Fruit fly (Drosophila melanogaster) whole organism, embryonic: ENCODE results near the gene CG9184.
A peak's percentile ranks its signal among the peaks of the same experiment; 100 is the strongest.

Source experiments
- ATbp ChIP-seq: fragments of 200-800 bp; sonication (Bioruptor generic); optimal IDR thresholded peaks from 2 replicates; lab custom pipeline; 2017; ENCODE audit warnings: missing biosample characterization, mild to moderate bottlenecking, missing genetic modification characterization, missing genetic modification reagents
- Antp ChIP-seq: fragments of 200-800 bp; sonication (Bioruptor generic); optimal IDR thresholded peaks from 3 replicates; lab custom pipeline; 2016; ENCODE audit warnings: missing biosample characterization, missing genetic modification characterization
- Bdp1 ChIP-seq: fragments of 200-800 bp; sonication (Bioruptor generic); optimal IDR thresholded peaks from 3 replicates; lab custom pipeline; 2016; ENCODE audit warnings: missing biosample characterization, missing genetic modification characterization
- Bgb ChIP-seq: fragments of 200-800 bp; sonication (Bioruptor generic); IDR thresholded peaks from 2 replicates; pipeline ENCODE4 v1.3.6; 2022; ENCODE audit warnings: missing biosample characterization, missing genetic modification characterization; ENCODE audit not compliant: partially characterized antibody
- Blimp-1 ChIP-seq: fragments of 200-800 bp; sonication (Bioruptor generic); optimal IDR thresholded peaks from 3 replicates; lab custom pipeline; 2018; ENCODE audit warnings: missing biosample characterization, missing genetic modification characterization, mild to moderate bottlenecking, moderate library complexity, missing genetic modification reagents
- CG10209 ChIP-seq: fragments of 200-800 bp; sonication (Bioruptor generic); optimal IDR thresholded peaks from 3 replicates; lab custom pipeline; 2017; ENCODE audit warnings: missing biosample characterization, mild to moderate bottlenecking, missing genetic modification characterization, missing genetic modification reagents
- CG10321 ChIP-seq: fragments of 200-800 bp; sonication (Bioruptor generic); IDR thresholded peaks from 2 replicates; pipeline ENCODE4 v1.3.6; 2022; ENCODE audit warnings: missing biosample characterization, missing genetic modification characterization
- CG15601 ChIP-seq: fragments of 200-800 bp; sonication (Bioruptor generic); optimal IDR thresholded peaks from 3 replicates; lab custom pipeline; 2019; ENCODE audit warnings: missing biosample characterization, mild to moderate bottlenecking, missing genetic modification characterization, moderate library complexity
- CG1603 ChIP-seq: fragments of 200-800 bp; sonication (Bioruptor generic); optimal IDR thresholded peaks from 2 replicates; lab custom pipeline; 2019; ENCODE audit warnings: missing biosample characterization, mild to moderate bottlenecking, missing genetic modification characterization, moderate library complexity
- CG17912 ChIP-seq: fragments of 200-800 bp; sonication (Bioruptor generic); optimal IDR thresholded peaks from 2 replicates; lab custom pipeline; 2018; ENCODE audit warnings: missing biosample characterization, mild to moderate bottlenecking, missing genetic modification characterization
- CG18599 ChIP-seq: fragments of 200-800 bp; sonication (Bioruptor generic); optimal IDR thresholded peaks from 3 replicates; lab custom pipeline; 2017; ENCODE audit warnings: missing biosample characterization, missing genetic modification characterization, mild to moderate bottlenecking, moderate library complexity, missing genetic modification reagents
- CG2116 ChIP-seq: fragments of 200-800 bp; sonication (Bioruptor generic); optimal IDR thresholded peaks from 3 replicates; lab custom pipeline; 2018; ENCODE audit warnings: missing biosample characterization, mild to moderate bottlenecking, missing genetic modification characterization
- CG2129 ChIP-seq: fragments of 200-800 bp; sonication (Bioruptor generic); IDR thresholded peaks from 2 replicates; pipeline ENCODE4 v1.3.6; 2022; ENCODE audit warnings: missing biosample characterization, missing genetic modification characterization; ENCODE audit not compliant: partially characterized antibody
- CG2678 ChIP-seq: fragments of 200-800 bp; sonication (Bioruptor generic); optimal IDR thresholded peaks from 3 replicates; lab custom pipeline; 2019; ENCODE audit warnings: missing biosample characterization, mild to moderate bottlenecking, missing genetic modification characterization, moderate library complexity
- CG3065 ChIP-seq: fragments of 200-800 bp; sonication (Bioruptor generic); optimal IDR thresholded peaks from 2 replicates; lab custom pipeline; 2016; ENCODE audit warnings: missing biosample characterization, missing genetic modification characterization
- CG32772 ChIP-seq: fragments of 200-800 bp; sonication (Bioruptor generic); IDR thresholded peaks from 2 replicates; pipeline ENCODE4 v1.3.6; 2022; ENCODE audit warnings: missing biosample characterization, missing genetic modification characterization
- CG33557 ChIP-seq: fragments of 200-800 bp; sonication (Bioruptor generic); optimal IDR thresholded peaks from 2 replicates; lab custom pipeline; 2019; ENCODE audit warnings: missing biosample characterization, mild to moderate bottlenecking, missing genetic modification characterization, moderate library complexity
- CG34224 ChIP-seq: fragments of 200-800 bp; sonication (Bioruptor generic); IDR thresholded peaks from 3 replicates; pipeline ENCODE4 v1.3.6; 2022; ENCODE audit warnings: missing biosample characterization, missing genetic modification characterization; ENCODE audit not compliant: partially characterized antibody
- CG4707 ChIP-seq: fragments of 200-800 bp; sonication (Bioruptor generic); optimal IDR thresholded peaks from 2 replicates; lab custom pipeline; 2018; ENCODE audit warnings: missing biosample characterization, mild to moderate bottlenecking, missing genetic modification characterization, moderate library complexity
- CG6765 ChIP-seq: fragments of 200-800 bp; sonication (Bioruptor generic); optimal IDR thresholded peaks from 3 replicates; lab custom pipeline; 2017; ENCODE audit warnings: missing biosample characterization, mild to moderate bottlenecking, missing genetic modification characterization
- CG7745 ChIP-seq: fragments of 200-800 bp; sonication (Bioruptor generic); optimal IDR thresholded peaks from 2 replicates; lab custom pipeline; 2018; ENCODE audit warnings: missing biosample characterization, mild to moderate bottlenecking, missing genetic modification characterization, moderate library complexity
- CG9797 ChIP-seq: fragments of 200-800 bp; sonication (Bioruptor generic); optimal IDR thresholded peaks from 3 replicates; lab custom pipeline; 2018; ENCODE audit warnings: missing biosample characterization, mild to moderate bottlenecking, missing genetic modification characterization
- CHES-1-like ChIP-seq: fragments of 200-800 bp; sonication (Bioruptor generic); optimal IDR thresholded peaks from 2 replicates; lab custom pipeline; 2016; ENCODE audit warnings: missing biosample characterization, missing genetic modification characterization
- CkIIα-i1 ChIP-seq: fragments of 200-800 bp; sonication (Bioruptor generic); IDR thresholded peaks from 2 replicates; pipeline ENCODE4 v1.3.6; 2022; ENCODE audit warnings: missing biosample characterization, missing genetic modification characterization
- Doc2 ChIP-seq: fragments of 200-800 bp; sonication (Bioruptor generic); IDR thresholded peaks from 2 replicates; pipeline ENCODE4 v1.3.6; 2022; ENCODE audit warnings: missing biosample characterization, missing genetic modification characterization
- Dp ChIP-seq: fragments of 200-800 bp; sonication (Bioruptor generic); optimal IDR thresholded peaks from 2 replicates; lab custom pipeline; 2018; ENCODE audit warnings: missing biosample characterization, mild to moderate bottlenecking, missing genetic modification characterization, moderate library complexity
- Mad ChIP-seq: fragments of 200-800 bp; sonication (Bioruptor generic); optimal IDR thresholded peaks from 2 replicates; lab custom pipeline; 2016; ENCODE audit warnings: missing biosample characterization, missing genetic modification characterization
- Mes4 ChIP-seq: fragments of 200-800 bp; sonication (Bioruptor generic); optimal IDR thresholded peaks from 2 replicates; lab custom pipeline; 2016; ENCODE audit warnings: missing biosample characterization, missing genetic modification characterization
- Myb ChIP-seq: fragments of 200-800 bp; sonication (Bioruptor generic); optimal IDR thresholded peaks from 2 replicates; lab custom pipeline; 2016; ENCODE audit warnings: missing biosample characterization, missing genetic modification characterization
- Nf-YC ChIP-seq: fragments of 200-800 bp; optimal IDR thresholded peaks from 3 replicates; lab custom pipeline; 2019; ENCODE audit warnings: missing biosample characterization, mild to moderate bottlenecking, missing genetic modification characterization, moderate library complexity
- Sry-β ChIP-seq: fragments of 200-800 bp; sonication (Bioruptor generic); optimal IDR thresholded peaks from 2 replicates; lab custom pipeline; 2018; ENCODE audit warnings: missing biosample characterization, mild to moderate bottlenecking, missing genetic modification characterization, moderate library complexity
- Sry-δ ChIP-seq: fragments of 200-800 bp; sonication (Bioruptor generic); optimal IDR thresholded peaks from 2 replicates; lab custom pipeline; 2016; ENCODE audit warnings: missing biosample characterization, missing genetic modification characterization
- Stat92E ChIP-seq, 3 experiments: fragments of >200 bp in 2 of 3; fragments of 200-800 bp in 1 of 3; sonication (Bioruptor generic) in 1 of 3; optimal IDR thresholded peaks; 2 replicates each; lab custom pipeline; 2017 to 2019; ENCODE audit warnings: missing biosample characterization in 3 of 3, missing genetic modification characterization in 3 of 3, mild to moderate bottlenecking in 1 of 3, moderate library complexity in 1 of 3
- az2 ChIP-seq: fragments of 200-800 bp; sonication (Bioruptor generic); optimal IDR thresholded peaks from 3 replicates; lab custom pipeline; 2016; ENCODE audit warnings: missing biosample characterization, missing genetic modification characterization
- bbx ChIP-seq: fragments of 200-800 bp; sonication (Bioruptor generic); IDR thresholded peaks from 2 replicates; pipeline ENCODE4 v1.3.6; 2022; ENCODE audit warnings: missing biosample characterization, missing genetic modification characterization; ENCODE audit not compliant: partially characterized antibody
- caup ChIP-seq: fragments of 200-800 bp; sonication (Bioruptor generic); optimal IDR thresholded peaks from 3 replicates; lab custom pipeline; 2017; ENCODE audit warnings: missing biosample characterization, mild to moderate bottlenecking, missing genetic modification characterization, moderate library complexity; ENCODE audit not compliant: severe bottlenecking
- chif ChIP-seq, 2 experiments: fragments of 200-800 bp; sonication (Bioruptor generic); optimal IDR thresholded peaks; 3 replicates each; lab custom pipeline; 2016; ENCODE audit warnings: missing biosample characterization in 2 of 2, missing genetic modification characterization in 2 of 2
- ci ChIP-seq: fragments of 200-800 bp; sonication (Bioruptor generic); IDR thresholded peaks from 3 replicates; pipeline ENCODE4 v1.3.6; 2022; ENCODE audit warnings: missing biosample characterization, missing genetic modification characterization
- danr ChIP-seq: fragments of 200-800 bp; sonication (Bioruptor generic); IDR thresholded peaks from 2 replicates; pipeline ENCODE4 v1.3.6; 2022; ENCODE audit warnings: missing biosample characterization, missing genetic modification characterization
- gsb-n ChIP-seq: fragments of 200-800 bp; sonication (Bioruptor generic); optimal IDR thresholded peaks from 3 replicates; lab custom pipeline; 2018; ENCODE audit warnings: missing biosample characterization, mild to moderate bottlenecking, missing genetic modification characterization
- gt ChIP-seq: fragments of 200-800 bp; sonication (Bioruptor generic); IDR thresholded peaks from 2 replicates; pipeline ENCODE4 v1.3.6; 2022; ENCODE audit warnings: missing biosample characterization, missing genetic modification characterization
- hb ChIP-seq: fragments of 200-800 bp; sonication (Bioruptor generic); IDR thresholded peaks from 3 replicates; pipeline ENCODE4 v1.3.6; 2022; ENCODE audit warnings: missing biosample characterization, missing genetic modification characterization; ENCODE audit not compliant: partially characterized antibody
- hth ChIP-seq: fragments of >200 bp; optimal IDR thresholded peaks from 2 replicates; lab custom pipeline; 2017; ENCODE audit warnings: inconsistent platforms
- luna ChIP-seq: fragments of 200-800 bp; sonication (Bioruptor generic); optimal IDR thresholded peaks from 2 replicates; lab custom pipeline; 2016; ENCODE audit warnings: missing biosample characterization, missing genetic modification characterization
- org-1 ChIP-seq: fragments of 200-800 bp; sonication (Bioruptor generic); optimal IDR thresholded peaks from 2 replicates; lab custom pipeline; 2017; ENCODE audit warnings: missing biosample characterization, missing genetic modification characterization
- pb ChIP-seq: fragments of 200-800 bp; sonication (Bioruptor generic); optimal IDR thresholded peaks from 3 replicates; lab custom pipeline; 2016; ENCODE audit warnings: missing biosample characterization, missing genetic modification characterization
- row ChIP-seq: fragments of 200-800 bp; sonication (Bioruptor generic); IDR thresholded peaks from 3 replicates; pipeline ENCODE4 v1.3.6; 2022; ENCODE audit warnings: missing biosample characterization, missing genetic modification characterization
- sens ChIP-seq: fragments of 200-800 bp; sonication (Bioruptor generic); peaks from one replicate; lab custom pipeline; 2016; ENCODE audit warnings: missing biosample characterization, missing genetic modification characterization
- toy ChIP-seq: fragments of 200-800 bp; sonication (Bioruptor generic); IDR thresholded peaks from 2 replicates; pipeline ENCODE4 v1.3.6; 2022; ENCODE audit warnings: missing biosample characterization, missing genetic modification characterization
- trh ChIP-seq: fragments of 200-800 bp; sonication (Bioruptor generic); optimal IDR thresholded peaks from 2 replicates; lab custom pipeline; 2016; ENCODE audit warnings: missing biosample characterization, missing genetic modification characterization
- zf30C ChIP-seq: fragments of 200-800 bp; sonication (Bioruptor generic); optimal IDR thresholded peaks from 3 replicates; lab custom pipeline; 2018; ENCODE audit warnings: missing biosample characterization, mild to moderate bottlenecking, missing genetic modification characterization

The CG9184 gene

DNA sequence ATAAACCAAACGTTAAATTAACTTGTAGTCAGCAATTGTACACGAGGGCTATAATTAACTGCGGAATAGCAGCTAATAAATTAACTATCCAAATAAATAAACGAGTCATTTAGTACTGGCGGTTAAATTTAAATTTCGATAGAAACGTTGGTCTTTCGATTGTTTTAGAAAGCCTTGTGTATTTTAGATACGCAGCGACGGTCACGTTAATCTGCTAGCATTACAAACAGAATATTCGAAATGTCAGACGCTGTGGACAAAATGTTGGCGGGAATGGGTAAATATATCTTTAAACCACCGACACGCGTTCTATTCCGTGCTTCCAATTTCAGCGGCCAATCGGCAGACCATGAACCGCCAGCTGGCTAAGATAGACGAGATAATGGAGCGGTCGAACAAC lies 8.9 kb upstream of the CG9184 start, which contains the start of gene msd1 (continued):
- 0 out of 3 replicates have a peak, but pooled peaks have one; percentile 19 for TF ChIP-seq CG34224 (GFP tag; lab: Robert Waterston, UW)
- no peak for TF ChIP-seq hth
- TF ChIP-seq CHES-1-like: no peak
- no peak for TF ChIP-seq CG33557 (GFP tag; lab: Kevin White, UChicago)
- no peak for TF ChIP-seq Doc2
- TF ChIP-seq CG10321 (GFP tag; lab: Robert Waterston, UW): no peak
- TF ChIP-seq CG6765: no peak
- no peak for TF ChIP-seq Bdp1 (GFP tag; lab: Kevin White, UChicago)
- TF ChIP-seq ci (GFP tag; lab: Robert Waterston, UW): no peak
- peak; percentile 17 for TF ChIP-seq CG17912 (GFP tag; lab: Kevin White, UChicago)
- no peak for TF ChIP-seq CG10209 (GFP tag; lab: Kevin White, UChicago)
- no peak for TF ChIP-seq CG2129 (GFP tag; lab: Robert Waterston, UW)
- TF ChIP-seq Myb: peak; percentile 61
- TF ChIP-seq bbx (GFP tag; lab: Robert Waterston, UW): peak; percentile 61
- peak; percentile 48 for TF ChIP-seq sens
- no peak for TF ChIP-seq Mad
- TF ChIP-seq Nf-YC: no peak
- TF ChIP-seq CG15601 (tag; lab: Kevin White, UChicago): no peak
- TF ChIP-seq pb: no peak
- TF ChIP-seq luna (GFP tag; lab: Kevin White, UChicago): no peak
- TF ChIP-seq ATbp (GFP tag; lab: Kevin White, UChicago): no peak
- no peak for TF ChIP-seq gsb-n (tag; lab: Kevin White, UChicago)
- TF ChIP-seq trh: no peak
- no peak for TF ChIP-seq chif (GFP tag; optimal IDR thresholded peaks at IDR 0.05; lab: Kevin White, UChicago)
- no peak for TF ChIP-seq hb (GFP tag; lab: Robert Waterston, UW)
- TF ChIP-seq CG3065: no peak
- peak; percentile 56 for TF ChIP-seq CG2116 (GFP tag; lab: Kevin White, UChicago)
- no peak for TF ChIP-seq CG2678
- no peak for TF ChIP-seq Sry-β (GFP tag; lab: Kevin White, UChicago)
- no peak for TF ChIP-seq gt (GFP tag; lab: Robert Waterston, UW)
- TF ChIP-seq CG9797 (GFP tag; lab: Kevin White, UChicago): peak; percentile 63
- TF ChIP-seq zf30C (GFP tag; lab: Kevin White, UChicago): no peak
- no peak for TF ChIP-seq Mes4 (GFP tag; lab: Kevin White, UChicago)
- no peak for TF ChIP-seq Blimp-1 (GFP tag; lab: Kevin White, UChicago)
- peak; percentile 35 for TF ChIP-seq Sry-δ (GFP tag; lab: Kevin White, UChicago)
- TF ChIP-seq az2: no peak
- no peak for TF ChIP-seq row
- no peak for TF ChIP-seq CG32772
- TF ChIP-seq CkIIα-i1: no peak
- no peak for TF ChIP-seq CG18599
- TF ChIP-seq Antp (GFP tag; lab: Kevin White, UChicago): no peak
- TF ChIP-seq CG1603: peak; percentile 54
- TF ChIP-seq CG7745 (tag; lab: Kevin White, UChicago): no peak
- no peak for TF ChIP-seq CG4707 (GFP tag; lab: Kevin White, UChicago)
- peak; percentile 40; the same call in 1 of the 2 replicates for TF ChIP-seq Bgb
- no peak for TF ChIP-seq caup (GFP tag; lab: Kevin White, UChicago)
- no peak for TF ChIP-seq Stat92E (GFP tag; optimal IDR thresholded peaks at IDR 0.05; lab: Kevin White, UChicago)
- TF ChIP-seq Dp: peak; percentile 97
- TF ChIP-seq org-1 (GFP tag; lab: Kevin White, UChicago): no peak
- no peak for TF ChIP-seq danr (GFP tag; lab: Robert Waterston, UW)
- no peak for TF ChIP-seq toy (GFP tag; lab: Robert Waterston, UW)
